Worm (Caenorhabditis elegans): ENCODE measurements around the gene cpr-5.

ce11 chrV:1164196-1164691, 30.4 kb upstream of the cpr-5 start, which contains the start of gene T21H3.5:
- TF ChIP-seq snpc-4 (tag; optimal IDR thresholded peaks at IDR 0.05) (no peak), ama-1 (optimal IDR thresholded peaks at IDR 0.05) (no peak)
